Fruit fly (Drosophila melanogaster): ENCODE measurements around the gene colt.
A peak's percentile ranks its signal among the peaks of the same experiment; 100 is the strongest.

Gene colt

dm6 chr2L:2729882-2730281, 40.0 kb downstream of the colt start (continued):
- no peak for TF ChIP-seq CG4707 (GFP tag; optimal IDR thresholded peaks at IDR 0.05)
- no peak for TF ChIP-seq Pdp1 (GFP tag; optimal IDR thresholded peaks at IDR 0.05)
- no peak for TF ChIP-seq unc-4 (GFP tag; IDR thresholded peaks at IDR 0.05; ENCODE audit: partially characterized antibody)
- no peak for TF ChIP-seq pzg (GFP tag; optimal IDR thresholded peaks at IDR 0.05)
- no peak for TF ChIP-seq her (GFP tag; optimal IDR thresholded peaks at IDR 0.05)
- TF ChIP-seq ap (GFP tag; IDR thresholded peaks at IDR 0.05) = no peak
- peak; percentile 73 for TF ChIP-seq CG14441 (GFP tag; IDR thresholded peaks at IDR 0.05)
- no peak; the same call in 2 of the 3 replicates for TF ChIP-seq C15 (GFP tag; IDR thresholded peaks at IDR 0.05)
- TF ChIP-seq lov (optimal IDR thresholded peaks at IDR 0.05) = no peak
- TF ChIP-seq lov (GFP tag; IDR thresholded peaks at IDR 0.05) = no peak
- TF ChIP-seq Gug (GFP tag; IDR thresholded peaks at IDR 0.05) = peak; percentile 86; the same call in 3 of the 4 replicates
- no peak for TF ChIP-seq jing (GFP tag; optimal IDR thresholded peaks at IDR 0.05)
- TF ChIP-seq stc (GFP tag; IDR thresholded peaks at IDR 0.05) = no peak
- peak; percentile 59 for TF ChIP-seq CG7839 (tag; optimal IDR thresholded peaks at IDR 0.05)
- peak; percentile 50 for TF ChIP-seq CG11504 (tag; optimal IDR thresholded peaks at IDR 0.05)
- no peak for TF ChIP-seq run (tag; optimal IDR thresholded peaks at IDR 0.05)
- no peak for TF ChIP-seq GATAe (GFP tag; conservative IDR thresholded peaks at IDR 0.05)
- TF ChIP-seq Drgx (GFP tag; IDR thresholded peaks at IDR 0.05) = peak; percentile 68
- no peak for TF ChIP-seq dmrt11E (tag; optimal IDR thresholded peaks at IDR 0.05)
- TF ChIP-seq jumu (GFP tag; optimal IDR thresholded peaks at IDR 0.05) = peak; percentile 22
- TF ChIP-seq Gsc (GFP tag; IDR thresholded peaks at IDR 0.05) = no peak
- TF ChIP-seq CG1024 (GFP tag; IDR thresholded peaks at IDR 0.05) = no peak
- no peak for TF ChIP-seq pum (GFP tag; optimal IDR thresholded peaks at IDR 0.05)
- TF ChIP-seq repo (GFP tag; optimal IDR thresholded peaks at IDR 0.05) = no peak
- TF ChIP-seq MTF-1 (GFP tag; optimal IDR thresholded peaks at IDR 0.05; ENCODE audit: borderline replicate concordance) = peak; percentile 49
- peak; percentile 52; the same call in 1 of the 2 replicates for TF ChIP-seq lmd (GFP tag; IDR thresholded peaks at IDR 0.05)
- TF ChIP-seq Myb (GFP tag; optimal IDR thresholded peaks at IDR 0.05) = no peak
- no peak for TF ChIP-seq CG8290 (GFP tag; optimal IDR thresholded peaks at IDR 0.05)
- peak in 1 of 2 experiments; percentile 89 for TF ChIP-seq CG8290 (tag; optimal IDR thresholded peaks at IDR 0.05)
- TF ChIP-seq Hsf (GFP tag; optimal IDR thresholded peaks at IDR 0.05) = no peak
- TF ChIP-seq esg (GFP tag; conservative IDR thresholded peaks at IDR 0.05) = 0 out of 2 replicates have a peak, but pooled peaks have one; percentile 21
- no peak for TF ChIP-seq Hr39 (optimal IDR thresholded peaks at IDR 0.05)
- no peak for TF ChIP-seq pita (GFP tag; optimal IDR thresholded peaks at IDR 0.05)
- no peak for TF ChIP-seq Scr (GFP tag; IDR thresholded peaks at IDR 0.05; ENCODE audit: partially characterized antibody)
- no peak for TF ChIP-seq seq (GFP tag; IDR thresholded peaks at IDR 0.05)
- TF ChIP-seq CG12769 (tag; optimal IDR thresholded peaks at IDR 0.05) = peak; percentile 59
- peak; percentile 62; the same call in 2 of the 3 replicates for TF ChIP-seq Dbx (GFP tag; IDR thresholded peaks at IDR 0.05)
- peak; percentile 67 for TF ChIP-seq ind (GFP tag; optimal IDR thresholded peaks at IDR 0.05)
- TF ChIP-seq CG6272 (GFP tag; IDR thresholded peaks at IDR 0.05) = 0 out of 2 replicates have a peak, but pooled peaks have one; percentile 10
- TF ChIP-seq Usf (GFP tag; optimal IDR thresholded peaks at IDR 0.05) = no peak
- peak; percentile 61 for TF ChIP-seq Fer1 (GFP tag; optimal IDR thresholded peaks at IDR 0.05)
- no peak for TF ChIP-seq inv (GFP tag; IDR thresholded peaks at IDR 0.05; ENCODE audit: partially characterized antibody)
- no peak for TF ChIP-seq Bgb (GFP tag; IDR thresholded peaks at IDR 0.05; ENCODE audit: partially characterized antibody)
- TF ChIP-seq Sry-β (GFP tag; optimal IDR thresholded peaks at IDR 0.05) = no peak
- no peak for TF ChIP-seq Stat92E (GFP tag; optimal IDR thresholded peaks at IDR 0.05)
- TF ChIP-seq bsh (GFP tag; optimal IDR thresholded peaks at IDR 0.05) = no peak
- TF ChIP-seq CG10209 (GFP tag; optimal IDR thresholded peaks at IDR 0.05) = peak; percentile 28
- no peak for TF ChIP-seq dan (GFP tag; IDR thresholded peaks at IDR 0.05)
- no peak for TF ChIP-seq CHES-1-like (GFP tag; optimal IDR thresholded peaks at IDR 0.05)
- no peak for TF ChIP-seq yki (optimal IDR thresholded peaks at IDR 0.05)
- TF ChIP-seq CG30403 (GFP tag; optimal IDR thresholded peaks at IDR 0.05) = peak; percentile 18
- TF ChIP-seq caup (GFP tag; optimal IDR thresholded peaks at IDR 0.05; ENCODE audit: severe bottlenecking) = peak; percentile 51
